Worm (Caenorhabditis elegans) whole organism, L2 larva: ENCODE measurements around the gene cct-6.

Experiments used
- C34F6.9 ChIP-seq: fragments of 150-350 bp; optimal IDR thresholded peaks from 2 replicates; lab custom pipeline; 2014; ENCODE audit warnings: missing biosample characterization, missing genetic modification characterization
- R02D3.7 ChIP-seq: fragments of 150-350 bp; optimal IDR thresholded peaks from 2 replicates; lab custom pipeline; 2014; ENCODE audit warnings: missing biosample characterization, missing genetic modification characterization
- alr-1 ChIP-seq: fragments of 150-350 bp; optimal IDR thresholded peaks from 2 replicates; lab custom pipeline; 2014; ENCODE audit warnings: missing biosample characterization, missing genetic modification characterization
- ama-1 ChIP-seq: fragments of 150-350 bp; optimal IDR thresholded peaks from 2 replicates; lab custom pipeline; 2018; ENCODE audit warnings: inconsistent platforms
- blmp-1 ChIP-seq: sonication (generic microtip); optimal IDR thresholded peaks from 2 replicates; lab custom pipeline; 2017; ENCODE audit warnings: missing genetic modification characterization, mild to moderate bottlenecking, missing compliant biosample characterization, antibody characterized with exemption, moderate library complexity; ENCODE audit not compliant: insufficient read depth
- ceh-82 ChIP-seq: fragments of 150-350 bp; optimal IDR thresholded peaks from 2 replicates; lab custom pipeline; 2014; ENCODE audit warnings: missing biosample characterization, missing genetic modification characterization
- crh-2 ChIP-seq: sonication (generic microtip); optimal IDR thresholded peaks from 2 replicates; lab custom pipeline; 2017; ENCODE audit warnings: missing biosample characterization, missing genetic modification characterization
- dmd-4 ChIP-seq: sonication (generic microtip); optimal IDR thresholded peaks from 2 replicates; lab custom pipeline; 2017; ENCODE audit warnings: missing biosample characterization, missing genetic modification characterization
- egl-27 ChIP-seq: sonication (generic microtip); optimal IDR thresholded peaks from 3 replicates; lab custom pipeline; 2017; ENCODE audit warnings: missing biosample characterization, missing genetic modification reagents, missing genetic modification characterization
- elt-1 ChIP-seq: fragments of 150-350 bp; optimal IDR thresholded peaks from 2 replicates; lab custom pipeline; 2014; ENCODE audit warnings: missing biosample characterization, missing genetic modification characterization
- elt-3 ChIP-seq: sonication (generic microtip); optimal IDR thresholded peaks from 2 replicates; lab custom pipeline; 2017; ENCODE audit warnings: missing biosample characterization, missing genetic modification characterization
- fos-1 ChIP-seq: fragments of 150-350 bp; optimal IDR thresholded peaks from 2 replicates; lab custom pipeline; 2014; ENCODE audit warnings: missing biosample characterization, missing genetic modification characterization
- gmeb-1 ChIP-seq: fragments of 150-350 bp; optimal IDR thresholded peaks from 2 replicates; lab custom pipeline; 2014; ENCODE audit warnings: missing biosample characterization, missing genetic modification characterization
- lin-11 ChIP-seq: fragments of 150-350 bp; sonication (generic microtip); optimal IDR thresholded peaks from 2 replicates; lab custom pipeline; 2014; ENCODE audit warnings: missing biosample characterization, missing genetic modification characterization, inconsistent platforms, mixed read lengths
- lin-13 ChIP-seq: fragments of 150-350 bp; optimal IDR thresholded peaks from 2 replicates; lab custom pipeline; 2014; ENCODE audit warnings: missing biosample characterization, missing genetic modification reagents, missing genetic modification characterization
- lsy-2 ChIP-seq, 2 experiments: fragments of 150-350 bp in 1 of 2; sonication (generic microtip) in 1 of 2; optimal IDR thresholded peaks; 2 replicates each; lab custom pipeline; 2014 to 2017; ENCODE audit warnings: missing biosample characterization in 2 of 2, missing genetic modification characterization in 2 of 2
- mbf-1 ChIP-seq: sonication (generic microtip); optimal IDR thresholded peaks from 2 replicates; lab custom pipeline; 2017; ENCODE audit warnings: missing biosample characterization, missing genetic modification characterization
- mdl-1 ChIP-seq, 2 experiments: fragments of 150-350 bp in 1 of 2; sonication (generic microtip) in 1 of 2; optimal IDR thresholded peaks; 2 replicates each; lab custom pipeline; 2017; ENCODE audit warnings: missing biosample characterization in 2 of 2, missing genetic modification characterization in 2 of 2
- nhr-10 ChIP-seq: sonication (generic microtip); optimal IDR thresholded peaks from 2 replicates; lab custom pipeline; 2017; ENCODE audit warnings: missing biosample characterization, missing genetic modification characterization
- nhr-11 ChIP-seq: fragments of 150-350 bp; optimal IDR thresholded peaks from 2 replicates; lab custom pipeline; 2014; ENCODE audit warnings: missing biosample characterization, missing genetic modification characterization
- nhr-12 ChIP-seq: fragments of 150-350 bp; optimal IDR thresholded peaks from 2 replicates; lab custom pipeline; 2014; ENCODE audit warnings: missing biosample characterization, missing genetic modification characterization
- nhr-129 ChIP-seq: fragments of 150-350 bp; optimal IDR thresholded peaks from 2 replicates; lab custom pipeline; 2014; ENCODE audit warnings: missing biosample characterization, missing genetic modification characterization
- nhr-23 ChIP-seq: fragments of 150-350 bp; optimal IDR thresholded peaks from 2 replicates; lab custom pipeline; 2014; ENCODE audit warnings: missing biosample characterization, missing genetic modification reagents, missing genetic modification characterization
- nhr-25 ChIP-seq: fragments of 150-350 bp; sonication (generic microtip); optimal IDR thresholded peaks from 3 replicates; lab custom pipeline; 2014; ENCODE audit warnings: missing biosample characterization, missing genetic modification characterization
- nhr-6 ChIP-seq: fragments of 150-350 bp; optimal IDR thresholded peaks from 2 replicates; lab custom pipeline; 2014; ENCODE audit warnings: missing biosample characterization, missing genetic modification characterization
- nhr-77 ChIP-seq: fragments of 150-350 bp; optimal IDR thresholded peaks from 2 replicates; lab custom pipeline; 2014; ENCODE audit warnings: missing biosample characterization, missing genetic modification characterization
- peb-1 ChIP-seq: fragments of 150-350 bp; optimal IDR thresholded peaks from 2 replicates; lab custom pipeline; 2014; ENCODE audit warnings: missing biosample characterization, missing genetic modification characterization
- skn-1 ChIP-seq: sonication (generic microtip); optimal IDR thresholded peaks from 2 replicates; lab custom pipeline; 2017; ENCODE audit warnings: missing biosample characterization, missing genetic modification characterization
- sma-3 ChIP-seq: sonication (generic microtip); optimal IDR thresholded peaks from 2 replicates; lab custom pipeline; 2016; ENCODE audit warnings: missing genetic modification reagents, missing genetic modification characterization, missing compliant biosample characterization
- sma-9 ChIP-seq, 2 experiments: fragments of 150-350 bp in 1 of 2; sonication (generic microtip) in 1 of 2; optimal IDR thresholded peaks; 2 replicates each; lab custom pipeline; 2014 to 2016; ENCODE audit warnings: missing genetic modification characterization in 2 of 2, mild to moderate bottlenecking in 1 of 2, missing biosample characterization in 1 of 2, missing compliant biosample characterization in 1 of 2, missing genetic modification reagents in 1 of 2, moderate library complexity in 1 of 2
- unc-39 ChIP-seq: fragments of 150-350 bp; optimal IDR thresholded peaks from 2 replicates; lab custom pipeline; 2014; ENCODE audit warnings: missing biosample characterization, missing genetic modification characterization
- unc-62 ChIP-seq: fragments of 150-350 bp; optimal IDR thresholded peaks from 2 replicates; lab custom pipeline; 2014; ENCODE audit warnings: missing biosample characterization, missing genetic modification reagents, missing genetic modification characterization
- zag-1 ChIP-seq: fragments of 150-350 bp; optimal IDR thresholded peaks from 2 replicates; lab custom pipeline; 2014; ENCODE audit warnings: missing biosample characterization, missing genetic modification characterization
- ztf-1 ChIP-seq: fragments of 200-800 bp; sonication (Bioruptor generic); conservative IDR thresholded peaks from 2 replicates; pipeline ENCODE4 v1.3.6; 2022; ENCODE audit warnings: missing genetic modification characterization, missing compliant biosample characterization
- ztf-11 ChIP-seq: sonication (generic microtip); optimal IDR thresholded peaks from 2 replicates; lab custom pipeline; 2017; ENCODE audit warnings: missing biosample characterization, missing genetic modification characterization
- ztf-4 ChIP-seq: fragments of 150-350 bp; optimal IDR thresholded peaks from 2 replicates; lab custom pipeline; 2014; ENCODE audit warnings: missing biosample characterization, missing genetic modification characterization

The cct-6 gene

ce11 chrIII:5840815-5841573, 14.5 kb downstream of the cct-6 start:
- TF ChIP-seq nhr-25 (tag; lab: Kevin White, UChicago) (no peak), gmeb-1 (tag; lab: Kevin White, UChicago) (peak; percentile 28)

ce11 chrIII:5840277-5840676, 15.2 kb downstream of the cct-6 start:
- TF ChIP-seq R02D3.7 (tag; lab: Kevin White, UChicago) (no peak), ztf-11 (tag; lab: Kevin White, UChicago) (no peak), nhr-77 (tag; lab: Kevin White, UChicago) (no peak), fos-1 (tag; lab: Kevin White, UChicago) (peak; percentile 40), sma-9 (GFP tag; optimal IDR thresholded peaks at IDR 0.05; lab: Kevin White, UChicago) (peak; percentile 5), sma-9 (tag; optimal IDR thresholded peaks at IDR 0.05; lab: Kevin White, UChicago) (no peak)

- TF ChIP-seq peb-1 (no peak), nhr-23 (tag; lab: Kevin White, UChicago) (no peak), mbf-1 (tag; lab: Kevin White, UChicago) (no peak), R02D3.7 (tag; lab: Kevin White, UChicago) (no peak), lsy-2 (tag; optimal IDR thresholded peaks at IDR 0.05; lab: Kevin White, UChicago) (no peak), C34F6.9 (tag; lab: Kevin White, UChicago) (peak; percentile 16), nhr-10 (no peak), sma-9 (GFP tag; optimal IDR thresholded peaks at IDR 0.05; lab: Kevin White, UChicago) (peak; percentile 6), sma-9 (tag; optimal IDR thresholded peaks at IDR 0.05; lab: Kevin White, UChicago) (no peak), lin-13 (GFP tag; lab: Kevin White, UChicago) (no peak)
Observed at ce11 chrIII:5839598-5839997, 15.9 kb downstream of the cct-6 start.

ce11 chrIII:5839147-5839546, 16.3 kb downstream of the cct-6 start:
- TF ChIP-seq ama-1 (lab: Kevin White, UChicago) (no peak), mbf-1 (tag; lab: Kevin White, UChicago) (no peak), zag-1 (tag; lab: Kevin White, UChicago) (no peak), gmeb-1 (tag; lab: Kevin White, UChicago) (peak; percentile 46), ztf-1 (GFP tag; lab: Robert Waterston, UW) (no peak), skn-1 (tag; lab: Kevin White, UChicago) (peak; percentile 3), nhr-12 (no peak), nhr-129 (tag; lab: Kevin White, UChicago) (peak; percentile 26), nhr-77 (tag; lab: Kevin White, UChicago) (no peak), fos-1 (tag; lab: Kevin White, UChicago) (peak; percentile 41), nhr-25 (tag; lab: Kevin White, UChicago) (no peak), nhr-6 (tag; lab: Kevin White, UChicago) (no peak), nhr-23 (tag; lab: Kevin White, UChicago) (no peak), egl-27 (tag; lab: Kevin White, UChicago) (peak; percentile 59), sma-3 (GFP tag; lab: Kevin White, UChicago) (no peak), nhr-11 (tag; lab: Kevin White, UChicago) (no peak), unc-39 (no peak), unc-62 (GFP tag; lab: Kevin White, UChicago) (no peak), elt-3 (no peak), alr-1 (tag; lab: Kevin White, UChicago) (no peak), ceh-82 (tag; lab: Kevin White, UChicago) (no peak), crh-2 (tag; lab: Kevin White, UChicago) (peak; percentile 25), elt-1 (tag; lab: Kevin White, UChicago) (no peak), sma-9 (GFP tag; optimal IDR thresholded peaks at IDR 0.05; lab: Kevin White, UChicago) (peak; percentile 61), sma-9 (tag; optimal IDR thresholded peaks at IDR 0.05; lab: Kevin White, UChicago) (no peak), ztf-4 (no peak), peb-1 (no peak), dmd-4 (tag; lab: Kevin White, UChicago) (no peak), blmp-1 (tag; lab: Kevin White, UChicago) (peak; percentile 49), mdl-1 (tag; optimal IDR thresholded peaks at IDR 0.05; lab: Kevin White, UChicago) (no peak), lin-11 (tag; lab: Kevin White, UChicago) (no peak), lsy-2 (tag; optimal IDR thresholded peaks at IDR 0.05; lab: Kevin White, UChicago) (peak in 1 of 2 experiments; percentile 32)
